Worm (Caenorhabditis elegans): Measurements from ENCODE around the gene F36G9.15.

ce11 chrV:15955497-15955896 is 32.5 kb downstream of the F36G9.15 start, which contains the start of gene srh-186:
- TF ChIP-seq ceh-58 (GFP tag; IDR thresholded peaks at IDR 0.05) (no peak), sea-2 (GFP tag; IDR thresholded peaks at IDR 0.05) (no peak), bed-1 (GFP tag; IDR thresholded peaks at IDR 0.05) (no peak), dpl-1 (GFP tag; optimal IDR thresholded peaks at IDR 0.05) (no peak), lsl-1 (GFP tag; optimal IDR thresholded peaks at IDR 0.05) (no peak), ama-1 (optimal IDR thresholded peaks at IDR 0.05) (no peak), ama-1 (GFP tag; optimal IDR thresholded peaks at IDR 0.05) (no peak), F23B12.7 (tag; optimal IDR thresholded peaks at IDR 0.05; ENCODE audit: insufficient read depth) (no peak), egl-18 (GFP tag; IDR thresholded peaks at IDR 0.05) (no peak), F10E7.11 (tag; optimal IDR thresholded peaks at IDR 0.05) (no peak), B0019.2 (GFP tag; conservative IDR thresholded peaks at IDR 0.05) (no peak), unc-62 (GFP tag; optimal IDR thresholded peaks at IDR 0.05) (no peak)
